Fruit fly (Drosophila melanogaster): ENCODE results near the gene SmD2.

DNA sequence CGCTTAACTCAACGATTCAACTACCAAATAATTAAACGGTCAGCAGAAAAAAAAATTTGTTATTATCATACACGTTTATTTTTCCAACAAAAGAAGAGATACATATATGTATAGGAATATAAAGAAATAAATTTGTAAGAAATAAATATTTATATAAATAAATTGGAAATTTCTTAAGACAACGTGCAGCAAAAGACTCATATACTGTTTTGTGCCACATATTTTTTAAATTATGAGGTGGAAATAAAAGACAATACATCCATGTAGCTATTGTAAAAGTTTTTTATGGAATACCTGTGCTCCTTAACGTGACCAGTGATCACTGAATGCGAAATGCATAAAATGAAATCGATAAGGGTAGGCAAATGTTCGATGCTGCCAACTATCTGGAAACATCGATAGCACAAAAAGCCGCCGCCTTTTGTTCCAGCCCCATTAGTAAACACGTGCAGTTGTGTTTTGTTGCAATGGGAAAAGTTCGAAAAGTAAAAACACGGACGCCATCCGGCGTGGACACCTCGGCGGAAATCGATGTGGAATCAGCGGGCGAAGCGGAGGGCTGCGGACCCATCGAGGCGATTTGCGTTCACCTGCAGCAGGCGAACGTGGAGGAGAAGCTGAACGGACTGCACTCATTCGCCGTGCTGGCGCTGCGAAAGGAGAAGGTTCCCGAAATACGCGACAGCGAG, 23.0 kb upstream of the SmD2 start, which contains the start of gene CG10286:
- no peak for TF ChIP-seq fru (GFP tag; optimal IDR thresholded peaks at IDR 0.05)
- no peak for TF ChIP-seq br (GFP tag; optimal IDR thresholded peaks at IDR 0.05)
- TF ChIP-seq rgr (GFP tag; optimal IDR thresholded peaks at IDR 0.05) = peak; percentile 25

All from whole organism, wandering third instar larva.